Fruit fly (Drosophila melanogaster) whole organism, wandering third instar larva: ENCODE results near the gene CG13409.
A peak's percentile ranks its signal among the peaks of the same experiment; 100 is the strongest.

Source experiments
- Abd-B ChIP-seq: fragments of >200 bp; optimal IDR thresholded peaks from 2 replicates; lab custom pipeline; 2017; ENCODE audit warnings: missing biosample characterization, missing genetic modification characterization
- CG32264 ChIP-seq: fragments of 200-800 bp; sonication (Bioruptor generic); optimal IDR thresholded peaks from 2 replicates; lab custom pipeline; 2016; ENCODE audit warnings: missing biosample characterization, missing genetic modification characterization
- CG9705 ChIP-seq: fragments of 200-800 bp; sonication (Bioruptor generic); optimal IDR thresholded peaks from 2 replicates; lab custom pipeline; 2018; ENCODE audit warnings: missing biosample characterization, mild to moderate bottlenecking, missing genetic modification characterization
- CrebA ChIP-seq: fragments of 200-800 bp; sonication (Bioruptor generic); optimal IDR thresholded peaks from 2 replicates; lab custom pipeline; 2016; ENCODE audit warnings: missing biosample characterization, mild to moderate bottlenecking, missing genetic modification characterization, borderline replicate concordance
- Dif ChIP-seq: fragments of 200-275, 200-300 bp; sonication (Bioruptor generic); optimal IDR thresholded peaks from 2 replicates; lab custom pipeline; 2018; ENCODE audit warnings: missing biosample characterization, missing genetic modification characterization; ENCODE audit not compliant: partially characterized antibody
- HLH106 ChIP-seq: fragments of 200-800 bp; optimal IDR thresholded peaks from 3 replicates; lab custom pipeline; 2019; ENCODE audit warnings: missing biosample characterization, mild to moderate bottlenecking, missing genetic modification characterization, moderate library complexity
- Hnf4 ChIP-seq: fragments of 200-800 bp; sonication (Bioruptor generic); optimal IDR thresholded peaks from 2 replicates; lab custom pipeline; 2016; ENCODE audit warnings: missing biosample characterization, mild to moderate bottlenecking, missing genetic modification characterization
- Hr78 ChIP-seq: fragments of >200 bp; optimal IDR thresholded peaks from 2 replicates; lab custom pipeline; 2017; ENCODE audit warnings: missing biosample characterization, missing genetic modification characterization
- Hr83 ChIP-seq: fragments of 200-300 bp; sonication (Bioruptor generic); optimal IDR thresholded peaks from 2 replicates; lab custom pipeline; 2016; ENCODE audit warnings: missing biosample characterization, mild to moderate bottlenecking, missing genetic modification characterization, moderate library complexity; ENCODE audit not compliant: poor library complexity, severe bottlenecking
- Jra ChIP-seq: sonication (Bioruptor generic); optimal IDR thresholded peaks from 2 replicates; lab custom pipeline; 2016; ENCODE audit warnings: missing biosample characterization, missing genetic modification characterization
- Myc ChIP-seq: fragments of >200 bp; optimal IDR thresholded peaks from 2 replicates; lab custom pipeline; 2017
- N ChIP-seq: fragments of >200 bp; optimal IDR thresholded peaks from 2 replicates; lab custom pipeline; 2018; ENCODE audit warnings: missing biosample characterization, missing external identifiers, missing genetic modification characterization
- OdsH ChIP-seq: fragments of 200-800 bp; sonication (Bioruptor generic); optimal IDR thresholded peaks from 2 replicates; lab custom pipeline; 2016; ENCODE audit warnings: missing biosample characterization, mild to moderate bottlenecking, missing genetic modification characterization
- Rel ChIP-seq, 2 experiments: fragments of 200-800 bp; sonication (Bioruptor generic) in 1 of 2; optimal IDR thresholded peaks; 2 replicates in 1 of 2; 3 replicates in 1 of 2; lab custom pipeline; 2016 to 2019; ENCODE audit warnings: mild to moderate bottlenecking in 2 of 2, missing biosample characterization in 2 of 2, missing genetic modification characterization in 2 of 2, moderate library complexity in 1 of 2
- br ChIP-seq: fragments of 200-800 bp; sonication (Bioruptor generic); optimal IDR thresholded peaks from 2 replicates; lab custom pipeline; 2016; ENCODE audit warnings: missing biosample characterization, missing genetic modification characterization
- brk ChIP-seq: fragments of 200-800 bp; sonication (Bioruptor generic); optimal IDR thresholded peaks from 2 replicates; lab custom pipeline; 2016; ENCODE audit warnings: missing biosample characterization, mild to moderate bottlenecking, missing genetic modification characterization
- dl ChIP-seq, 2 experiments: fragments of 175-275, 200-275 bp in 1 of 2; fragments of 200-275 bp in 1 of 2; sonication (Bioruptor generic); optimal IDR thresholded peaks; lab custom pipeline; 2018; ENCODE audit warnings: mild to moderate bottlenecking in 2 of 2, missing biosample characterization in 2 of 2, missing genetic modification characterization in 2 of 2, moderate library complexity in 2 of 2; ENCODE audit not compliant: partially characterized antibody in 2 of 2, insufficient read depth in 1 of 2
- dmrt93B ChIP-seq: fragments of 200-800 bp; sonication (Bioruptor generic); optimal IDR thresholded peaks from 2 replicates; lab custom pipeline; 2018; ENCODE audit warnings: missing biosample characterization, mild to moderate bottlenecking, missing genetic modification characterization
- dsf ChIP-seq: sonication (Bioruptor generic); optimal IDR thresholded peaks from 2 replicates; lab custom pipeline; 2016; ENCODE audit warnings: missing biosample characterization, missing genetic modification characterization, borderline replicate concordance
- ey ChIP-seq: fragments of 200-800 bp; sonication (Bioruptor generic); optimal IDR thresholded peaks from 2 replicates; lab custom pipeline; 2016; ENCODE audit warnings: missing biosample characterization, missing genetic modification characterization
- foxo ChIP-seq, 2 experiments: fragments of 200-800 bp; sonication (Bioruptor generic); optimal IDR thresholded peaks; 2 replicates in 1 of 2; 3 replicates in 1 of 2; lab custom pipeline; 2016 to 2017; ENCODE audit warnings: missing biosample characterization in 2 of 2, missing genetic modification characterization in 2 of 2
- fru ChIP-seq: fragments of 200-800 bp; sonication (Bioruptor generic); optimal IDR thresholded peaks from 3 replicates; lab custom pipeline; 2016; ENCODE audit warnings: missing biosample characterization, mild to moderate bottlenecking, missing genetic modification characterization
- h ChIP-seq: fragments of 200-800 bp; sonication (Bioruptor generic); optimal IDR thresholded peaks from 3 replicates; lab custom pipeline; 2016; ENCODE audit warnings: missing biosample characterization, mild to moderate bottlenecking, missing genetic modification characterization
- jim ChIP-seq: fragments of 175-275, 200-325 bp; sonication (Bioruptor generic); optimal IDR thresholded peaks from 2 replicates; lab custom pipeline; 2016; ENCODE audit warnings: missing biosample characterization, mild to moderate bottlenecking, missing genetic modification characterization
- lola ChIP-seq: fragments of >200 bp; optimal IDR thresholded peaks from 2 replicates; lab custom pipeline; 2017; ENCODE audit warnings: missing biosample characterization, missing genetic modification characterization
- psq ChIP-seq: fragments of 200-800 bp; sonication (Bioruptor generic); optimal IDR thresholded peaks from 3 replicates; lab custom pipeline; 2017; ENCODE audit warnings: missing biosample characterization, mild to moderate bottlenecking, missing genetic modification characterization, moderate library complexity
- rgr ChIP-seq: fragments of 200-800 bp; sonication (Bioruptor generic); optimal IDR thresholded peaks from 3 replicates; lab custom pipeline; 2016; ENCODE audit warnings: missing biosample characterization, mild to moderate bottlenecking, missing genetic modification characterization
- sage ChIP-seq: fragments of 200-800 bp; sonication (Bioruptor generic); optimal IDR thresholded peaks from 2 replicates; lab custom pipeline; 2016; ENCODE audit warnings: missing biosample characterization, mild to moderate bottlenecking, missing genetic modification characterization
- sv ChIP-seq: fragments of 200-800 bp; sonication (Bioruptor generic); optimal IDR thresholded peaks from 3 replicates; lab custom pipeline; 2016; ENCODE audit warnings: missing biosample characterization, missing genetic modification characterization
- tai ChIP-seq: sonication (Bioruptor generic); optimal IDR thresholded peaks from 2 replicates; lab custom pipeline; 2016; ENCODE audit warnings: missing biosample characterization, missing genetic modification characterization
- usp ChIP-seq: fragments of >200 bp; optimal IDR thresholded peaks from 2 replicates; lab custom pipeline; 2017; ENCODE audit warnings: missing biosample characterization, missing genetic modification characterization
- woc ChIP-seq: sonication (Bioruptor generic); optimal IDR thresholded peaks from 2 replicates; lab custom pipeline; 2016; ENCODE audit warnings: missing biosample characterization, mild to moderate bottlenecking, missing genetic modification characterization

The CG13409 gene

dm6 chr3R:22022623-22023022 lies 9.1 kb downstream of the CG13409 start:
- TF ChIP-seq dl (GFP tag; optimal IDR thresholded peaks at IDR 0.05; lab: Kevin White, UChicago; ENCODE audit: insufficient read depth in 1 of 2, partially characterized antibody in 2 of 2) (no peak), CG32264 (GFP tag; lab: Kevin White, UChicago) (no peak), dmrt93B (GFP tag; lab: Kevin White, UChicago) (no peak), psq (GFP tag; lab: Kevin White, UChicago) (no peak), dsf (GFP tag; lab: Kevin White, UChicago) (no peak), ey (no peak), woc (GFP tag; lab: Kevin White, UChicago) (no peak), tai (GFP tag; lab: Kevin White, UChicago) (no peak), HLH106 (tag; lab: Kevin White, UChicago) (no peak), lola (no peak), foxo (GFP tag; optimal IDR thresholded peaks at IDR 0.05; lab: Kevin White, UChicago) (no peak), rgr (no peak), Abd-B (GFP tag; lab: Kevin White, UChicago) (no peak), sage (GFP tag; lab: Kevin White, UChicago) (no peak), fru (GFP tag; lab: Kevin White, UChicago) (no peak)

dm6 chr3R:22018777-22019420 lies 12.8 kb downstream of the CG13409 start, which contains the start of gene Idh3b:
TSS of gene Idh3b (minus strand) at chr3R:22019382.
- TF ChIP-seq foxo (GFP tag; optimal IDR thresholded peaks at IDR 0.05; lab: Kevin White, UChicago) (peak in 1 of 2 experiments; percentile 78), fru (GFP tag; lab: Kevin White, UChicago) (peak; percentile 74), Jra (GFP tag; lab: Kevin White, UChicago) (peak; percentile 79), woc (GFP tag; lab: Kevin White, UChicago) (peak; percentile 81), Dif (GFP tag; lab: Kevin White, UChicago) (no peak), Myc (peak; percentile 30), OdsH (peak; percentile 36), h (GFP tag; lab: Kevin White, UChicago) (peak; percentile 72), sv (GFP tag; lab: Kevin White, UChicago) (peak; percentile 70), HLH106 (tag; lab: Kevin White, UChicago) (no peak), rgr (peak; percentile 73), dl (GFP tag; optimal IDR thresholded peaks at IDR 0.05; lab: Kevin White, UChicago; ENCODE audit: insufficient read depth in 1 of 2, partially characterized antibody in 2 of 2) (no peak), CG9705 (GFP tag; lab: Kevin White, UChicago) (peak; percentile 48), brk (no peak), psq (GFP tag; lab: Kevin White, UChicago) (peak; percentile 35), CrebA (GFP tag; lab: Kevin White, UChicago) (no peak), Hr83 (GFP tag; lab: Kevin White, UChicago) (peak; percentile 93), Rel (GFP tag; optimal IDR thresholded peaks at IDR 0.05; lab: Kevin White, UChicago) (no peak), Rel (tag; optimal IDR thresholded peaks at IDR 0.05; lab: Kevin White, UChicago) (peak; percentile 63), ey (peak; percentile 59), br (GFP tag; lab: Kevin White, UChicago) (peak; percentile 55)

dm6 chr3R:22014397-22014796 lies 17.3 kb downstream of the CG13409 start, which contains the start of gene Theg:
TSS of gene Theg (plus strand) at chr3R:22014697.
- TF ChIP-seq OdsH = no peak
- no peak for TF ChIP-seq Jra (GFP tag; lab: Kevin White, UChicago)
- TF ChIP-seq dl (GFP tag; optimal IDR thresholded peaks at IDR 0.05; lab: Kevin White, UChicago; ENCODE audit: insufficient read depth in 1 of 2, partially characterized antibody in 2 of 2) = no peak
- no peak for TF ChIP-seq Dif (GFP tag; lab: Kevin White, UChicago)
- no peak for TF ChIP-seq lola
- TF ChIP-seq Hr78 (GFP tag; lab: Kevin White, UChicago) = no peak
- no peak for TF ChIP-seq Hnf4 (GFP tag; lab: Kevin White, UChicago)
- TF ChIP-seq HLH106 (tag; lab: Kevin White, UChicago) = no peak
- no peak for TF ChIP-seq jim (GFP tag; lab: Kevin White, UChicago)
- no peak for TF ChIP-seq sv (GFP tag; lab: Kevin White, UChicago)
- no peak for TF ChIP-seq ey
- TF ChIP-seq fru (GFP tag; lab: Kevin White, UChicago) = no peak
- TF ChIP-seq Abd-B (GFP tag; lab: Kevin White, UChicago) = no peak
- TF ChIP-seq N (GFP tag; lab: Kevin White, UChicago) = no peak
- no peak for TF ChIP-seq CrebA (GFP tag; lab: Kevin White, UChicago)
- TF ChIP-seq usp (GFP tag; lab: Kevin White, UChicago) = no peak
- TF ChIP-seq, all 38 proteins: peak for 0
